Fruit fly (Drosophila melanogaster): Measurements from ENCODE around the gene Spn100A.

DNA sequence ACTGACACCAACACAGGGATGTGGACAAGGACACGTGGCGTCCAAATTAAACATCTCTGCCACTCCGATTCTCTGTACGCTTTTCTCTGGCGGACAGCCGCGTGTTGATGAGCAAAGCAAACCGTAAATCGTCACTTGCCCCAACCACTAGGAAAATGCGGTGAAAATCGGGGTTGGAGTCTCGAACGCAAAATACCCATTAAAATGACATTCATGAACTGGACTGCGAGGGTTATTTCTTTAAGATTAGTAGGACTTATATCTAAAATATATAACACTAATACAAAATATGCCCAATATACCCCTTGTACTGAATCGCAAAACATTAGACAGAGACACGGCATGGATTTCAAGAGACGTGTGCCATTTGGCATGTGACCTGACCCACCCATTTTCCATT is 28.0 kb downstream of the Spn100A start:
- TF ChIP-seq EcR (GFP tag; optimal IDR thresholded peaks at IDR 0.05) (no peak), CG10348 (GFP tag; IDR thresholded peaks at IDR 0.05) (no peak), Snoo (tag; optimal IDR thresholded peaks at IDR 0.05) (no peak), rn (GFP tag; IDR thresholded peaks at IDR 0.05) (no peak), CG9948 (tag; optimal IDR thresholded peaks at IDR 0.05) (no peak), CG8301 (tag; optimal IDR thresholded peaks at IDR 0.05) (no peak), Ets98B (GFP tag; IDR thresholded peaks at IDR 0.05) (no peak)

Data from whole organism, pupa.